Fruit fly (Drosophila melanogaster) whole organism, embryonic: ENCODE data around the gene CG7231.

Experiments used
- CG10431 ChIP-seq: fragments of 200-800 bp; sonication (Bioruptor generic); optimal IDR thresholded peaks from 3 replicates; lab custom pipeline; 2018; ENCODE audit warnings: missing biosample characterization, mild to moderate bottlenecking, missing genetic modification characterization
- CG11085 ChIP-seq: fragments of 200-800 bp; sonication (Bioruptor generic); IDR thresholded peaks from 2 replicates; pipeline ENCODE4 v1.3.6; 2022; ENCODE audit warnings: missing biosample characterization, missing genetic modification characterization
- CG11504 ChIP-seq: fragments of 200-800 bp; sonication (Bioruptor generic); optimal IDR thresholded peaks from 3 replicates; lab custom pipeline; 2019; ENCODE audit warnings: missing biosample characterization, mild to moderate bottlenecking, missing genetic modification characterization, moderate library complexity
- CG12391 ChIP-seq: fragments of 200-800 bp; sonication (Bioruptor generic); optimal IDR thresholded peaks from 3 replicates; lab custom pipeline; 2018; ENCODE audit warnings: missing biosample characterization, mild to moderate bottlenecking, missing genetic modification characterization, moderate library complexity
- CG12659 ChIP-seq: fragments of 200-800 bp; sonication (Bioruptor generic); optimal IDR thresholded peaks from 3 replicates; lab custom pipeline; 2017; ENCODE audit warnings: mild to moderate bottlenecking, missing biosample characterization, missing genetic modification reagents, missing genetic modification characterization
- CG12744 ChIP-seq: fragments of 200-800 bp; sonication (Bioruptor generic); optimal IDR thresholded peaks from 2 replicates; lab custom pipeline; 2016; ENCODE audit warnings: missing biosample characterization, missing genetic modification characterization
- CG14050 ChIP-seq: fragments of 200-800 bp; sonication (Bioruptor generic); IDR thresholded peaks from 3 replicates; pipeline ENCODE4 v1.3.6; 2022; ENCODE audit warnings: missing biosample characterization, missing genetic modification characterization
- CG15269 ChIP-seq: fragments of 200-800 bp; sonication (Bioruptor generic); optimal IDR thresholded peaks from 2 replicates; lab custom pipeline; 2018; ENCODE audit warnings: missing biosample characterization, mild to moderate bottlenecking, missing genetic modification characterization, moderate library complexity
- CG15601 ChIP-seq: fragments of 200-800 bp; sonication (Bioruptor generic); optimal IDR thresholded peaks from 3 replicates; lab custom pipeline; 2019; ENCODE audit warnings: missing biosample characterization, mild to moderate bottlenecking, missing genetic modification characterization, moderate library complexity
- CG15696 ChIP-seq: fragments of 200-800 bp; sonication (Bioruptor generic); optimal IDR thresholded peaks from 2 replicates; lab custom pipeline; 2019; ENCODE audit warnings: missing biosample characterization, mild to moderate bottlenecking, missing genetic modification characterization, moderate library complexity
- CG17361 ChIP-seq: fragments of 200-800 bp; sonication (Bioruptor generic); IDR thresholded peaks from 3 replicates; pipeline ENCODE4 v1.3.6; 2022; ENCODE audit warnings: missing biosample characterization, missing genetic modification characterization
- CG17802 ChIP-seq: fragments of 200-800 bp; sonication (Bioruptor generic); optimal IDR thresholded peaks from 2 replicates; lab custom pipeline; 2018; ENCODE audit warnings: missing biosample characterization, mild to moderate bottlenecking, missing genetic modification characterization, moderate library complexity
- CG2678 ChIP-seq: fragments of 200-800 bp; sonication (Bioruptor generic); optimal IDR thresholded peaks from 3 replicates; lab custom pipeline; 2019; ENCODE audit warnings: missing biosample characterization, mild to moderate bottlenecking, missing genetic modification characterization, moderate library complexity
- CG3065 ChIP-seq: fragments of 200-800 bp; sonication (Bioruptor generic); optimal IDR thresholded peaks from 2 replicates; lab custom pipeline; 2016; ENCODE audit warnings: missing biosample characterization, missing genetic modification characterization
- CG32772 ChIP-seq: fragments of 200-800 bp; sonication (Bioruptor generic); IDR thresholded peaks from 2 replicates; pipeline ENCODE4 v1.3.6; 2022; ENCODE audit warnings: missing biosample characterization, missing genetic modification characterization
- CG33557 ChIP-seq: fragments of 200-800 bp; sonication (Bioruptor generic); optimal IDR thresholded peaks from 2 replicates; lab custom pipeline; 2019; ENCODE audit warnings: missing biosample characterization, mild to moderate bottlenecking, missing genetic modification characterization, moderate library complexity
- CG4820 ChIP-seq: fragments of 200-800 bp; sonication (Bioruptor generic); optimal IDR thresholded peaks from 3 replicates; lab custom pipeline; 2016; ENCODE audit warnings: missing biosample characterization, missing genetic modification characterization
- CG6813 ChIP-seq: fragments of 200-800 bp; sonication (Bioruptor generic); optimal IDR thresholded peaks from 2 replicates; lab custom pipeline; 2017; ENCODE audit warnings: missing biosample characterization, missing genetic modification characterization, mild to moderate bottlenecking, moderate library complexity, missing genetic modification reagents
- CG7963 ChIP-seq: fragments of 200-800 bp; sonication (Bioruptor generic); IDR thresholded peaks from 3 replicates; pipeline ENCODE4 v1.3.6; 2022; ENCODE audit warnings: missing biosample characterization, missing genetic modification characterization; ENCODE audit not compliant: partially characterized antibody
- CG8290 ChIP-seq, 3 experiments: fragments of 200-800 bp; sonication (Bioruptor generic); optimal IDR thresholded peaks; 2 replicates each; lab custom pipeline; 2016 to 2019; ENCODE audit warnings: missing biosample characterization in 3 of 3, missing genetic modification characterization in 3 of 3, mild to moderate bottlenecking in 2 of 3, moderate library complexity in 1 of 3
- CG9609 ChIP-seq: fragments of 200-800 bp; sonication (Bioruptor generic); optimal IDR thresholded peaks from 3 replicates; lab custom pipeline; 2016; ENCODE audit warnings: missing biosample characterization, missing genetic modification characterization
- CTCF ChIP-seq: fragments of 200-800 bp; sonication (Bioruptor generic); optimal IDR thresholded peaks from 2 replicates; lab custom pipeline; 2017; ENCODE audit warnings: missing biosample characterization, mild to moderate bottlenecking, missing genetic modification characterization, moderate library complexity
- Hand ChIP-seq: fragments of 200-800 bp; sonication (Bioruptor generic); optimal IDR thresholded peaks from 2 replicates; lab custom pipeline; 2017; ENCODE audit warnings: mild to moderate bottlenecking, missing biosample characterization, missing genetic modification reagents, missing genetic modification characterization
- HmgZ ChIP-seq: fragments of 200-800 bp; sonication (Bioruptor generic); optimal IDR thresholded peaks from 2 replicates; lab custom pipeline; 2018; ENCODE audit warnings: missing biosample characterization, mild to moderate bottlenecking, missing genetic modification characterization
- Hr51 ChIP-seq, 2 experiments: fragments of 200-800 bp; sonication (Bioruptor generic); optimal IDR thresholded peaks; 2 replicates in 1 of 2; 3 replicates in 1 of 2; lab custom pipeline; 2016 to 2018; ENCODE audit warnings: missing biosample characterization in 2 of 2, missing genetic modification characterization in 2 of 2, mild to moderate bottlenecking in 1 of 2, moderate library complexity in 1 of 2
- MESR4 ChIP-seq: fragments of 200-800 bp; sonication (Bioruptor generic); optimal IDR thresholded peaks from 2 replicates; lab custom pipeline; 2018; ENCODE audit warnings: missing biosample characterization, mild to moderate bottlenecking, missing genetic modification characterization, moderate library complexity
- NfI ChIP-seq: fragments of 200-800 bp; sonication (Bioruptor generic); optimal IDR thresholded peaks from 3 replicates; lab custom pipeline; 2018; ENCODE audit warnings: missing biosample characterization, mild to moderate bottlenecking, missing genetic modification characterization, moderate library complexity
- Oaz ChIP-seq: fragments of 200-800 bp; sonication (Bioruptor generic); IDR thresholded peaks from 2 replicates; pipeline ENCODE4 v1.3.6; 2022; ENCODE audit warnings: missing biosample characterization, missing genetic modification characterization
- Ptx1 ChIP-seq: fragments of 200-800 bp; sonication (Bioruptor generic); IDR thresholded peaks from 2 replicates; pipeline ENCODE4 v1.3.6; 2022; ENCODE audit warnings: missing biosample characterization, missing genetic modification characterization
- Sry-β ChIP-seq: fragments of 200-800 bp; sonication (Bioruptor generic); optimal IDR thresholded peaks from 2 replicates; lab custom pipeline; 2018; ENCODE audit warnings: missing biosample characterization, mild to moderate bottlenecking, missing genetic modification characterization, moderate library complexity
- TFAM ChIP-seq: fragments of 200-800 bp; sonication (Bioruptor generic); optimal IDR thresholded peaks from 2 replicates; lab custom pipeline; 2017; ENCODE audit warnings: missing biosample characterization, missing genetic modification characterization, inconsistent platforms
- Tbp ChIP-seq: fragments of >200 bp; optimal IDR thresholded peaks from 2 replicates; lab custom pipeline; 2018; ENCODE audit warnings: missing biosample characterization, missing genetic modification characterization
- corto ChIP-seq: fragments of 200-800 bp; sonication (Bioruptor generic); optimal IDR thresholded peaks from 2 replicates; lab custom pipeline; 2016; ENCODE audit warnings: missing biosample characterization, mild to moderate bottlenecking, missing genetic modification characterization, moderate library complexity
- croc ChIP-seq: fragments of 200-800 bp; sonication (Bioruptor generic); conservative IDR thresholded peaks from 3 replicates; pipeline ENCODE4 v1.3.6; 2022; ENCODE audit warnings: missing biosample characterization, missing genetic modification characterization
- da ChIP-seq: fragments of 200-800 bp; sonication (Bioruptor generic); optimal IDR thresholded peaks from 2 replicates; lab custom pipeline; 2016; ENCODE audit warnings: missing biosample characterization, missing genetic modification characterization
- dimm ChIP-seq: fragments of 200-800 bp; sonication (Bioruptor generic); IDR thresholded peaks from 2 replicates; pipeline ENCODE4 v1.3.6; 2022; ENCODE audit warnings: missing biosample characterization, missing genetic modification characterization
- emc ChIP-seq: fragments of 200-800 bp; sonication (Bioruptor generic); optimal IDR thresholded peaks from 2 replicates; lab custom pipeline; 2016; ENCODE audit warnings: missing biosample characterization, missing genetic modification characterization
- fd64A ChIP-seq: fragments of 200-800 bp; sonication (Bioruptor generic); optimal IDR thresholded peaks from 3 replicates; lab custom pipeline; 2018; ENCODE audit warnings: missing biosample characterization, mild to moderate bottlenecking, missing genetic modification characterization
- fd96Cb ChIP-seq: fragments of 200-800 bp; sonication (Bioruptor generic); optimal IDR thresholded peaks from 2 replicates; lab custom pipeline; 2018; ENCODE audit warnings: missing biosample characterization, mild to moderate bottlenecking, missing genetic modification characterization, moderate library complexity
- gro ChIP-seq: fragments of 200-800 bp; sonication (Bioruptor generic); optimal IDR thresholded peaks from 2 replicates; lab custom pipeline; 2016; ENCODE audit warnings: missing biosample characterization, missing genetic modification characterization
- h ChIP-seq: fragments of >200 bp; optimal IDR thresholded peaks from 2 replicates; lab custom pipeline; 2017
- hkb ChIP-seq, 2 experiments: fragments of 200-800 bp in 1 of 2; fragments of >200 bp in 1 of 2; sonication (Bioruptor generic) in 1 of 2; IDR thresholded peaks in 1 of 2; optimal IDR thresholded peaks in 1 of 2; 2 replicates each; pipeline versions ENCODE4 v1.3.6 to Lab custom; 2017 to 2022; ENCODE audit warnings: missing biosample characterization in 1 of 2, missing genetic modification characterization in 1 of 2
- lilli ChIP-seq: fragments of 200-800 bp; sonication (Bioruptor generic); optimal IDR thresholded peaks from 3 replicates; lab custom pipeline; 2016; ENCODE audit warnings: missing biosample characterization, missing genetic modification characterization
- mld ChIP-seq: fragments of 200-800 bp; sonication (Bioruptor generic); IDR thresholded peaks from 3 replicates; pipeline ENCODE4 v1.3.6; 2022; ENCODE audit warnings: missing biosample characterization, missing genetic modification characterization; ENCODE audit not compliant: partially characterized antibody
- pan ChIP-seq, 4 experiments: fragments of >200 bp in 3 of 4; fragments of 200-800 bp in 1 of 4; sonication (Bioruptor generic) in 1 of 4; optimal IDR thresholded peaks in 3 of 4; IDR thresholded peaks in 1 of 4; 2 replicates each; pipeline versions ENCODE4 v1.3.6 to Lab custom; 2017 to 2022; ENCODE audit warnings: missing biosample characterization in 2 of 4, missing genetic modification characterization in 2 of 4, mixed read lengths in 1 of 4
- sens ChIP-seq: fragments of 200-800 bp; sonication (Bioruptor generic); peaks from one replicate; lab custom pipeline; 2016; ENCODE audit warnings: missing biosample characterization, missing genetic modification characterization
- seq ChIP-seq: fragments of 200-800 bp; sonication (Bioruptor generic); IDR thresholded peaks from 2 replicates; pipeline ENCODE4 v1.3.6; 2022; ENCODE audit warnings: missing biosample characterization, missing genetic modification characterization
- slbo ChIP-seq: fragments of 200-800 bp; sonication (Bioruptor generic); IDR thresholded peaks from 2 replicates; pipeline ENCODE4 v1.3.6; 2022; ENCODE audit warnings: missing biosample characterization, missing genetic modification characterization
- tin ChIP-seq: fragments of 200-800 bp; sonication (Bioruptor generic); optimal IDR thresholded peaks from 3 replicates; lab custom pipeline; 2016; ENCODE audit warnings: missing biosample characterization, missing genetic modification characterization
- zf30C ChIP-seq: fragments of 200-800 bp; sonication (Bioruptor generic); optimal IDR thresholded peaks from 3 replicates; lab custom pipeline; 2018; ENCODE audit warnings: missing biosample characterization, mild to moderate bottlenecking, missing genetic modification characterization

CG7231 gene

dm6 chr2L:7991951-7992350, 8.2 kb downstream of the CG7231 start (continued):
- TF ChIP-seq CG15601 (tag; lab: Kevin White, UChicago), result no peak
- TF ChIP-seq CG10431 (GFP tag; lab: Kevin White, UChicago), result no peak
- peak; percentile 32 for TF ChIP-seq CG12391 (tag; lab: Kevin White, UChicago)
- TF ChIP-seq Tbp (GFP tag; lab: Kevin White, UChicago), result no peak
- TF ChIP-seq CG17361 (GFP tag; lab: Robert Waterston, UW), result 0 out of 3 replicates have a peak, but pooled peaks have one; percentile 28
- TF ChIP-seq h (lab: Kevin White, UChicago), result no peak
- TF ChIP-seq NfI (GFP tag; lab: Kevin White, UChicago), result peak; percentile 28
- peak; percentile 7 for TF ChIP-seq Hand (GFP tag; lab: Kevin White, UChicago)
- TF ChIP-seq HmgZ (tag; lab: Kevin White, UChicago), result no peak
- peak; percentile 50; the same call in 1 of the 2 replicates for TF ChIP-seq Ptx1
- no peak for TF ChIP-seq CG8290 (GFP tag; optimal IDR thresholded peaks at IDR 0.05; lab: Kevin White, UChicago)
- TF ChIP-seq CG8290 (tag; optimal IDR thresholded peaks at IDR 0.05; lab: Kevin White, UChicago), result peak in 1 of 2 experiments; percentile 11
- no peak for TF ChIP-seq seq (GFP tag; lab: Robert Waterston, UW)
- no peak for TF ChIP-seq CG7963
- TF ChIP-seq CG15269 (tag; lab: Kevin White, UChicago), result peak; percentile 58
- no peak for TF ChIP-seq CG17802 (tag; lab: Kevin White, UChicago)
- TF ChIP-seq corto (GFP tag; lab: Kevin White, UChicago), result no peak
- no peak for TF ChIP-seq Sry-β (GFP tag; lab: Kevin White, UChicago)
- TF ChIP-seq CG14050 (GFP tag; lab: Robert Waterston, UW), result 0 out of 3 replicates have a peak, but pooled peaks have one; percentile 20
- TF ChIP-seq CG33557 (GFP tag; lab: Kevin White, UChicago), result no peak
- no peak for TF ChIP-seq MESR4 (GFP tag; lab: Kevin White, UChicago)
- no peak for TF ChIP-seq mld (GFP tag; lab: Robert Waterston, UW)
- no peak for TF ChIP-seq dimm (GFP tag; lab: Robert Waterston, UW)
- peak in 1 of 2 experiments; percentile 38 for TF ChIP-seq Hr51 (GFP tag; optimal IDR thresholded peaks at IDR 0.05; lab: Kevin White, UChicago)
- peak; percentile 13 for TF ChIP-seq CG12744 (GFP tag; lab: Kevin White, UChicago)
- TF ChIP-seq lilli, result peak; percentile 33
- peak; percentile 43 for TF ChIP-seq CG11504 (tag; lab: Kevin White, UChicago)
- peak; percentile 18 for TF ChIP-seq CG12659 (GFP tag; lab: Kevin White, UChicago)
- no peak for TF ChIP-seq CG3065
- peak; percentile 55; the same call in 1 of the 2 replicates for TF ChIP-seq slbo (GFP tag; lab: Robert Waterston, UW)
- TF ChIP-seq da (GFP tag; lab: Kevin White, UChicago), result no peak
- no peak for TF ChIP-seq pan (optimal IDR thresholded peaks at IDR 0.05; lab: Kevin White, UChicago)
- peak in 1 of 2 experiments; percentile 42 for TF ChIP-seq pan (GFP tag; optimal IDR thresholded peaks at IDR 0.05 in 1 of 2, IDR thresholded peaks at IDR 0.05 in 1 of 2)
- TF ChIP-seq CG15696 (tag; lab: Kevin White, UChicago), result no peak
- TF ChIP-seq sens (GFP tag; lab: Kevin White, UChicago), result peak; percentile 77
- TF ChIP-seq croc (GFP tag; lab: Robert Waterston, UW), result no peak
- no peak for TF ChIP-seq fd64A (GFP tag; lab: Kevin White, UChicago)
- TF ChIP-seq fd96Cb (tag; lab: Kevin White, UChicago), result peak; percentile 7
- no peak for TF ChIP-seq tin (GFP tag; lab: Kevin White, UChicago)
- peak; percentile 48 for TF ChIP-seq CG2678 (tag; lab: Kevin White, UChicago)
- no peak for TF ChIP-seq CG11085 (GFP tag; lab: Robert Waterston, UW)
- TF ChIP-seq CG4820 (GFP tag; lab: Kevin White, UChicago), result no peak
- no peak for TF ChIP-seq CTCF (GFP tag; lab: Kevin White, UChicago)
- no peak for TF ChIP-seq emc (GFP tag; lab: Kevin White, UChicago)
- no peak for TF ChIP-seq gro (GFP tag; lab: Kevin White, UChicago)
- TF ChIP-seq CG9609 (GFP tag; lab: Kevin White, UChicago), result no peak
- no peak for TF ChIP-seq Oaz (GFP tag; lab: Robert Waterston, UW)
- no peak for TF ChIP-seq CG32772 (GFP tag; lab: Robert Waterston, UW)
- no peak for TF ChIP-seq zf30C (GFP tag; lab: Kevin White, UChicago)
- TF ChIP-seq hkb (optimal IDR thresholded peaks at IDR 0.05; lab: Kevin White, UChicago), result no peak
- TF ChIP-seq hkb (GFP tag; IDR thresholded peaks at IDR 0.05; lab: Robert Waterston, UW), result no peak
- TF ChIP-seq TFAM (GFP tag; lab: Kevin White, UChicago), result no peak
- no peak for TF ChIP-seq CG6813 (GFP tag; lab: Kevin White, UChicago)
